Fruit fly (Drosophila melanogaster): ENCODE results near the gene OtopLa.

dm6 chrX:5606324-5606723 lies 42.0 kb downstream of the OtopLa start:
- TF ChIP-seq OdsH (GFP tag; optimal IDR thresholded peaks at IDR 0.05) = no peak
- TF ChIP-seq Jra (GFP tag; optimal IDR thresholded peaks at IDR 0.05) = no peak
- no peak for TF ChIP-seq Myc (optimal IDR thresholded peaks at IDR 0.05)
- no peak for TF ChIP-seq Dfd (GFP tag; optimal IDR thresholded peaks at IDR 0.05)
- no peak for TF ChIP-seq br (GFP tag; optimal IDR thresholded peaks at IDR 0.05)
- TF ChIP-seq h (GFP tag; optimal IDR thresholded peaks at IDR 0.05) = no peak

Data from whole organism, wandering third instar larva.